Worm (Caenorhabditis elegans): ENCODE measurements around the gene F17E9.4.

ce11 chrIV:8378280-8378679 lies 30.1 kb downstream of the F17E9.4 start:
- no peak for TF ChIP-seq tbx-37 (GFP tag; conservative IDR thresholded peaks at IDR 0.05)
- no peak for TF ChIP-seq sea-1 (GFP tag; conservative IDR thresholded peaks at IDR 0.05)
- TF ChIP-seq tbx-11 (GFP tag; IDR thresholded peaks at IDR 0.05) = no peak
- no peak for TF ChIP-seq hmg-4 (GFP tag; optimal IDR thresholded peaks at IDR 0.05)
- no peak for TF ChIP-seq ama-1 (optimal IDR thresholded peaks at IDR 0.05)
- TF ChIP-seq pes-1 (GFP tag; IDR thresholded peaks at IDR 0.05) = no peak
- TF ChIP-seq tra-4 (tag; optimal IDR thresholded peaks at IDR 0.05) = no peak
